Fruit fly (Drosophila melanogaster) whole organism, embryonic: ENCODE data around the gene Fdx1.

Source experiments
- Antp ChIP-seq: fragments of 200-800 bp; sonication (Bioruptor generic); optimal IDR thresholded peaks from 3 replicates; lab custom pipeline; 2016; ENCODE audit warnings: missing biosample characterization, missing genetic modification characterization
- BtbVII ChIP-seq: fragments of 200-800 bp; sonication (Bioruptor generic); optimal IDR thresholded peaks from 3 replicates; lab custom pipeline; 2017; ENCODE audit warnings: missing biosample characterization, mild to moderate bottlenecking, missing genetic modification characterization
- CG10147 ChIP-seq: fragments of 200-800 bp; sonication (Bioruptor generic); optimal IDR thresholded peaks from 2 replicates; lab custom pipeline; 2019; ENCODE audit warnings: missing biosample characterization, mild to moderate bottlenecking, missing genetic modification characterization, moderate library complexity
- CG10654 ChIP-seq: fragments of 200-800 bp; sonication (Bioruptor generic); optimal IDR thresholded peaks from 2 replicates; lab custom pipeline; 2016; ENCODE audit warnings: missing biosample characterization, missing genetic modification characterization
- CG11696 ChIP-seq: fragments of 200-800 bp; sonication (Bioruptor generic); IDR thresholded peaks from 2 replicates; pipeline ENCODE4 v1.3.6; 2022; ENCODE audit warnings: missing biosample characterization, missing genetic modification characterization
- CG12391 ChIP-seq: fragments of 200-800 bp; sonication (Bioruptor generic); optimal IDR thresholded peaks from 3 replicates; lab custom pipeline; 2018; ENCODE audit warnings: missing biosample characterization, mild to moderate bottlenecking, missing genetic modification characterization, moderate library complexity
- CG12659 ChIP-seq: fragments of 200-800 bp; sonication (Bioruptor generic); optimal IDR thresholded peaks from 3 replicates; lab custom pipeline; 2017; ENCODE audit warnings: mild to moderate bottlenecking, missing biosample characterization, missing genetic modification reagents, missing genetic modification characterization
- CG13424 ChIP-seq: fragments of 200-800 bp; sonication (Bioruptor generic); optimal IDR thresholded peaks from 2 replicates; lab custom pipeline; 2019; ENCODE audit warnings: missing biosample characterization, mild to moderate bottlenecking, missing genetic modification characterization, moderate library complexity
- CG13624 ChIP-seq: fragments of 200-800 bp; sonication (Bioruptor generic); optimal IDR thresholded peaks from 2 replicates; lab custom pipeline; 2016; ENCODE audit warnings: missing biosample characterization, missing genetic modification characterization
- CG15479 ChIP-seq: fragments of 200-800 bp; sonication (Bioruptor generic); optimal IDR thresholded peaks from 3 replicates; lab custom pipeline; 2019; ENCODE audit warnings: missing biosample characterization, mild to moderate bottlenecking, missing genetic modification characterization, moderate library complexity
- CG15514 ChIP-seq: fragments of 200-800 bp; sonication (Bioruptor generic); optimal IDR thresholded peaks from 3 replicates; lab custom pipeline; 2017; ENCODE audit warnings: missing biosample characterization, missing genetic modification characterization, mild to moderate bottlenecking, moderate library complexity, missing genetic modification reagents
- CG15601 ChIP-seq: fragments of 200-800 bp; sonication (Bioruptor generic); optimal IDR thresholded peaks from 3 replicates; lab custom pipeline; 2019; ENCODE audit warnings: missing biosample characterization, mild to moderate bottlenecking, missing genetic modification characterization, moderate library complexity
- CG1647 ChIP-seq: fragments of 200-800 bp; sonication (Bioruptor generic); optimal IDR thresholded peaks from 3 replicates; lab custom pipeline; 2016; ENCODE audit warnings: missing biosample characterization, missing genetic modification characterization
- CG16863 ChIP-seq: fragments of 200-800 bp; sonication (Bioruptor generic); optimal IDR thresholded peaks from 3 replicates; lab custom pipeline; 2016; ENCODE audit warnings: missing biosample characterization, missing genetic modification characterization
- CG17568 ChIP-seq: fragments of 200-800 bp; sonication (Bioruptor generic); optimal IDR thresholded peaks from 2 replicates; lab custom pipeline; 2018; ENCODE audit warnings: missing biosample characterization, mild to moderate bottlenecking, missing genetic modification characterization, moderate library complexity
- CG18262 ChIP-seq: fragments of 200-800 bp; optimal IDR thresholded peaks from 3 replicates; lab custom pipeline; 2019; ENCODE audit warnings: missing biosample characterization, mild to moderate bottlenecking, missing genetic modification characterization, moderate library complexity
- CG18476 ChIP-seq: fragments of 200-800 bp; sonication (Bioruptor generic); optimal IDR thresholded peaks from 2 replicates; lab custom pipeline; 2016; ENCODE audit warnings: missing biosample characterization, mild to moderate bottlenecking, missing genetic modification characterization
- CG3281 ChIP-seq: fragments of 200-800 bp; sonication (Bioruptor generic); optimal IDR thresholded peaks from 3 replicates; lab custom pipeline; 2017; ENCODE audit warnings: missing biosample characterization, mild to moderate bottlenecking, missing genetic modification characterization
- CG33557 ChIP-seq: fragments of 200-800 bp; sonication (Bioruptor generic); optimal IDR thresholded peaks from 2 replicates; lab custom pipeline; 2019; ENCODE audit warnings: missing biosample characterization, mild to moderate bottlenecking, missing genetic modification characterization, moderate library complexity
- CG4404 ChIP-seq: fragments of 200-800 bp; sonication (Bioruptor generic); IDR thresholded peaks from 2 replicates; pipeline ENCODE4 v1.3.6; 2022; ENCODE audit warnings: missing biosample characterization, missing genetic modification characterization
- CG4854 ChIP-seq: fragments of 200-800 bp; sonication (Bioruptor generic); optimal IDR thresholded peaks from 2 replicates; lab custom pipeline; 2016; ENCODE audit warnings: missing biosample characterization, missing genetic modification characterization, inconsistent platforms
- CG6254 ChIP-seq: fragments of 200-800 bp; sonication (Bioruptor generic); optimal IDR thresholded peaks from 3 replicates; lab custom pipeline; 2017; ENCODE audit warnings: mild to moderate bottlenecking, missing biosample characterization, missing genetic modification reagents, missing genetic modification characterization
- CG6654 ChIP-seq: fragments of 200-800 bp; sonication (Bioruptor generic); optimal IDR thresholded peaks from 2 replicates; lab custom pipeline; 2017; ENCODE audit warnings: missing biosample characterization, mild to moderate bottlenecking, missing genetic modification characterization
- CG7271 ChIP-seq: fragments of 200-800 bp; sonication (Bioruptor generic); optimal IDR thresholded peaks from 2 replicates; lab custom pipeline; 2018; ENCODE audit warnings: missing biosample characterization, mild to moderate bottlenecking, missing genetic modification characterization, moderate library complexity
- CG7745 ChIP-seq: fragments of 200-800 bp; sonication (Bioruptor generic); optimal IDR thresholded peaks from 2 replicates; lab custom pipeline; 2018; ENCODE audit warnings: missing biosample characterization, mild to moderate bottlenecking, missing genetic modification characterization, moderate library complexity
- CG7786 ChIP-seq: fragments of 200-800 bp; sonication (Bioruptor generic); optimal IDR thresholded peaks from 2 replicates; lab custom pipeline; 2016; ENCODE audit warnings: missing biosample characterization, missing genetic modification characterization
- CG7928 ChIP-seq: fragments of 200-800 bp; sonication (Bioruptor generic); optimal IDR thresholded peaks from 2 replicates; lab custom pipeline; 2017; ENCODE audit warnings: missing biosample characterization, mild to moderate bottlenecking, missing genetic modification characterization
- CG8359 ChIP-seq: fragments of 200-800 bp; sonication (Bioruptor generic); optimal IDR thresholded peaks from 2 replicates; lab custom pipeline; 2017; ENCODE audit warnings: missing biosample characterization, mild to moderate bottlenecking, missing genetic modification characterization, borderline replicate concordance
- CG9932 ChIP-seq: fragments of 200-800 bp; sonication (Bioruptor generic); IDR thresholded peaks from 2 replicates; pipeline ENCODE4 v1.3.6; 2022; ENCODE audit warnings: missing biosample characterization, missing genetic modification characterization
- CHES-1-like ChIP-seq: fragments of 200-800 bp; sonication (Bioruptor generic); optimal IDR thresholded peaks from 2 replicates; lab custom pipeline; 2016; ENCODE audit warnings: missing biosample characterization, missing genetic modification characterization
- Dip3 ChIP-seq: fragments of 200-800 bp; sonication (Bioruptor generic); optimal IDR thresholded peaks from 3 replicates; lab custom pipeline; 2016; ENCODE audit warnings: missing biosample characterization, missing genetic modification characterization
- Gug ChIP-seq: fragments of 200-800 bp; sonication (Bioruptor generic); IDR thresholded peaks from 4 replicates; pipeline ENCODE4 v1.3.6; 2022; ENCODE audit warnings: missing biosample characterization, missing genetic modification characterization
- Myb ChIP-seq: fragments of 200-800 bp; sonication (Bioruptor generic); optimal IDR thresholded peaks from 2 replicates; lab custom pipeline; 2016; ENCODE audit warnings: missing biosample characterization, missing genetic modification characterization
- NC2β ChIP-seq: fragments of 200-800 bp; sonication (Bioruptor generic); optimal IDR thresholded peaks from 2 replicates; lab custom pipeline; 2016; ENCODE audit warnings: missing biosample characterization, missing genetic modification characterization
- Sox102F ChIP-seq: fragments of 200-800 bp; sonication (Bioruptor generic); optimal IDR thresholded peaks from 2 replicates; lab custom pipeline; 2018; ENCODE audit warnings: missing biosample characterization, mild to moderate bottlenecking, missing genetic modification characterization, moderate library complexity
- Spps ChIP-seq: fragments of 200-800 bp; sonication (Bioruptor generic); optimal IDR thresholded peaks from 2 replicates; lab custom pipeline; 2018; ENCODE audit warnings: missing biosample characterization, mild to moderate bottlenecking, missing genetic modification characterization
- ase ChIP-seq: fragments of 200-800 bp; sonication (Bioruptor generic); IDR thresholded peaks from 3 replicates; pipeline ENCODE4 v1.3.6; 2022; ENCODE audit warnings: missing biosample characterization, missing genetic modification characterization
- bowl ChIP-seq: fragments of 200-800 bp; sonication (Bioruptor generic); IDR thresholded peaks from 2 replicates; pipeline ENCODE4 v1.3.6; 2022; ENCODE audit warnings: missing biosample characterization, missing genetic modification characterization
- br ChIP-seq: fragments of >200 bp; optimal IDR thresholded peaks from 2 replicates; lab custom pipeline; 2017
- danr ChIP-seq: fragments of 200-800 bp; sonication (Bioruptor generic); IDR thresholded peaks from 2 replicates; pipeline ENCODE4 v1.3.6; 2022; ENCODE audit warnings: missing biosample characterization, missing genetic modification characterization
- dati ChIP-seq: fragments of 200-800 bp; sonication (Bioruptor generic); IDR thresholded peaks from 2 replicates; pipeline ENCODE4 v1.3.6; 2022; ENCODE audit warnings: missing biosample characterization, missing genetic modification characterization
- gem ChIP-seq: fragments of 200-800 bp; sonication (Bioruptor generic); optimal IDR thresholded peaks from 2 replicates; lab custom pipeline; 2019; ENCODE audit warnings: missing biosample characterization, mild to moderate bottlenecking, missing genetic modification characterization, moderate library complexity
- pan ChIP-seq, 4 experiments: fragments of >200 bp in 3 of 4; fragments of 200-800 bp in 1 of 4; sonication (Bioruptor generic) in 1 of 4; optimal IDR thresholded peaks in 3 of 4; IDR thresholded peaks in 1 of 4; 2 replicates each; pipeline versions ENCODE4 v1.3.6 to Lab custom; 2017 to 2022; ENCODE audit warnings: missing biosample characterization in 2 of 4, missing genetic modification characterization in 2 of 4, mixed read lengths in 1 of 4
- peb ChIP-seq: fragments of 200-800 bp; sonication (Bioruptor generic); IDR thresholded peaks from 2 replicates; pipeline ENCODE4 v1.3.6; 2022; ENCODE audit warnings: missing biosample characterization, missing genetic modification characterization
- sim ChIP-seq: fragments of 200-800 bp; sonication (Bioruptor generic); IDR thresholded peaks from 2 replicates; pipeline ENCODE4 v1.3.6; 2022; ENCODE audit warnings: missing biosample characterization, missing genetic modification characterization
- tgo ChIP-seq: fragments of 200-800 bp; sonication (Bioruptor generic); IDR thresholded peaks from 3 replicates; pipeline ENCODE4 v1.3.6; 2022; ENCODE audit warnings: missing biosample characterization, missing genetic modification characterization
- toy ChIP-seq: fragments of 200-800 bp; sonication (Bioruptor generic); IDR thresholded peaks from 2 replicates; pipeline ENCODE4 v1.3.6; 2022; ENCODE audit warnings: missing biosample characterization, missing genetic modification characterization
- trh ChIP-seq: fragments of 200-800 bp; sonication (Bioruptor generic); optimal IDR thresholded peaks from 2 replicates; lab custom pipeline; 2016; ENCODE audit warnings: missing biosample characterization, missing genetic modification characterization
- unpg ChIP-seq: fragments of 200-800 bp; sonication (Bioruptor generic); optimal IDR thresholded peaks from 3 replicates; lab custom pipeline; 2018; ENCODE audit warnings: missing biosample characterization, mild to moderate bottlenecking, missing genetic modification characterization, moderate library complexity

The Fdx1 gene

dm6 chr3L:9373374-9374004 lies 2.5 kb upstream of the Fdx1 start (continued):
- peak; percentile 67; the same call in 2 of the 3 replicates for TF ChIP-seq tgo (GFP tag; lab: Robert Waterston, UW)
- peak; percentile 30; the same call in 1 of the 2 replicates for TF ChIP-seq sim (GFP tag; lab: Robert Waterston, UW)
- TF ChIP-seq dati (GFP tag; lab: Robert Waterston, UW), result no peak; the same call in 1 of the 2 replicates
- TF ChIP-seq CG4404 (GFP tag; lab: Robert Waterston, UW), result peak; percentile 33; the same call in 1 of the 2 replicates
- peak; percentile 80 for TF ChIP-seq unpg (GFP tag; lab: Kevin White, UChicago)
- peak; percentile 74 for TF ChIP-seq CG12659
- peak; percentile 13 for TF ChIP-seq CG15479 (GFP tag; lab: Kevin White, UChicago)
- peak; percentile 71 for TF ChIP-seq CG6254 (GFP tag; lab: Kevin White, UChicago)
- peak; percentile 69 for TF ChIP-seq danr (GFP tag; lab: Robert Waterston, UW)
- peak; percentile 5 for TF ChIP-seq NC2β (GFP tag; lab: Kevin White, UChicago)
- TF ChIP-seq ase (GFP tag; lab: Robert Waterston, UW), result peak; percentile 51; the same call in 1 of the 3 replicates
- TF ChIP-seq CG7786 (GFP tag; lab: Kevin White, UChicago), result no peak
- peak; percentile 60 for TF ChIP-seq CG18476 (GFP tag; lab: Kevin White, UChicago)
- no peak for TF ChIP-seq CG1647 (GFP tag; lab: Kevin White, UChicago)
- TF ChIP-seq CG17568, result no peak
- peak; percentile 34 for TF ChIP-seq Dip3 (GFP tag; lab: Kevin White, UChicago)
- TF ChIP-seq CG9932 (GFP tag; lab: Robert Waterston, UW), result peak; percentile 61
- TF ChIP-seq CG6654, result no peak
- TF ChIP-seq peb, result peak; percentile 40
- TF ChIP-seq CG3281 (GFP tag; lab: Kevin White, UChicago), result peak; percentile 77
- no peak for TF ChIP-seq CG7745
- TF ChIP-seq bowl (GFP tag; lab: Robert Waterston, UW), result peak; percentile 45; the same call in 1 of the 2 replicates
- TF ChIP-seq Spps (tag; lab: Kevin White, UChicago), result peak; percentile 46
- TF ChIP-seq CG12391, result peak; percentile 73
- TF ChIP-seq CG7928 (GFP tag; lab: Kevin White, UChicago), result peak; percentile 33
- TF ChIP-seq CG15601 (tag; lab: Kevin White, UChicago), result peak; percentile 64
- peak; percentile 28 for TF ChIP-seq CG10654 (GFP tag; lab: Kevin White, UChicago)
- TF ChIP-seq CG10147 (GFP tag; lab: Kevin White, UChicago), result peak; percentile 77
- TF ChIP-seq Sox102F (GFP tag; lab: Kevin White, UChicago), result peak; percentile 76
- peak; percentile 83 for TF ChIP-seq gem
- 0 out of 2 replicates have a peak, but pooled peaks have one; percentile 29 for TF ChIP-seq toy
- no peak for TF ChIP-seq Gug (GFP tag; lab: Robert Waterston, UW)
- TF ChIP-seq Myb (GFP tag; lab: Kevin White, UChicago), result no peak
- TF ChIP-seq BtbVII (GFP tag; lab: Kevin White, UChicago), result peak; percentile 73
- TF ChIP-seq CG8359 (GFP tag; lab: Kevin White, UChicago), result peak; percentile 51
- TF ChIP-seq CG16863 (GFP tag; lab: Kevin White, UChicago), result peak; percentile 13
- TF ChIP-seq br, result no peak
- peak; percentile 77 for TF ChIP-seq CG13424
- TF ChIP-seq CG11696 (GFP tag; lab: Robert Waterston, UW), result peak; percentile 58
- TF ChIP-seq CG33557 (GFP tag; lab: Kevin White, UChicago), result peak; percentile 34
- peak; percentile 56 for TF ChIP-seq CG15514 (GFP tag; lab: Kevin White, UChicago)
- TF ChIP-seq CG18262 (tag; lab: Kevin White, UChicago), result peak; percentile 65
- TF ChIP-seq CHES-1-like (GFP tag; lab: Kevin White, UChicago), result no peak
- TF ChIP-seq CG13624 (GFP tag; lab: Kevin White, UChicago), result no peak
- TF ChIP-seq pan (optimal IDR thresholded peaks at IDR 0.05; lab: Kevin White, UChicago), result no peak
- TF ChIP-seq pan (GFP tag; optimal IDR thresholded peaks at IDR 0.05 in 1 of 2, IDR thresholded peaks at IDR 0.05 in 1 of 2), result peak in 1 of 2 experiments; percentile 50
- no peak for TF ChIP-seq Antp
- TF ChIP-seq CG7271 (tag; lab: Kevin White, UChicago), result peak; percentile 13
- peak; percentile 14 for TF ChIP-seq trh (GFP tag; lab: Kevin White, UChicago)
- TF ChIP-seq CG4854 (GFP tag; lab: Kevin White, UChicago), result no peak
